Worm (Caenorhabditis elegans): ENCODE results near the gene pph-4.2.
A peak's percentile ranks its signal among the peaks of the same experiment; 100 is the strongest.

pph-4.2 gene

DNA sequence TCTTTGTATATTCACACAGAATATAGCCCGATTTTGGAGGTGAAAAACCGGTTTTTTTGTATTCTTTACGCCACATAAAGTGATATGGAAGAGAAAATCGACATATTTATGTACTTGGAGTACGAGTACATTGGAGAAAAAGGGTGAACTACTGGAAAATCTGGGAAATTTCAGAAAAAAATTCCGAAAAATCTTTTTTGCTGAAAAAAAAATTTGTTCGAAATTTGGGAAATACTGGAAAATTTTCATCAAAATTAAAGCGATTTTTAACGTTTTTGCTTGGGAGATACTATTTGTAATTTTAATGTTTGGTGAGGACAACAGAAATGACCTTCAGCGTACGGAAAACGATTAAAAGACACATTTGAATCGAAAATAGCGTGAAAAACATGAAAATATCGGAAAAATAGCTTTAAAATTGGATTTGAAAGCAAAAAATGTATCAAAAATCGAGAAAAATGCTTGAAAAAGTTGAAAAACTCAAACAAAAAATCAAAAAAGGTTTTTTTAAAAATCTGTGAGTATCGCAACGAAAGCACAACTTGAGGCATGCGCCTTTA is 48.9 kb upstream of the pph-4.2 start:
- TF ChIP-seq dmd-8 (GFP tag; IDR thresholded peaks at IDR 0.05) (no peak), saeg-2 (GFP tag; IDR thresholded peaks at IDR 0.05) (no peak), lin-1 (GFP tag; IDR thresholded peaks at IDR 0.05) (no peak), mep-1 (tag; optimal IDR thresholded peaks at IDR 0.05) (peak; percentile 67), hif-1 (tag; optimal IDR thresholded peaks at IDR 0.05) (no peak), ZK337.2 (GFP tag; IDR thresholded peaks at IDR 0.05) (no peak), T20F7.1 (GFP tag; optimal IDR thresholded peaks at IDR 0.05) (no peak), egl-27 (tag; optimal IDR thresholded peaks at IDR 0.05) (no peak), nhr-41 (GFP tag; IDR thresholded peaks at IDR 0.05) (no peak), nhr-102 (tag; optimal IDR thresholded peaks at IDR 0.05) (no peak), nhr-11 (tag; optimal IDR thresholded peaks at IDR 0.05) (no peak), spr-1 (tag; optimal IDR thresholded peaks at IDR 0.05) (no peak), zip-2 (tag; optimal IDR thresholded peaks at IDR 0.05) (no peak), nhr-111 (GFP tag; optimal IDR thresholded peaks at IDR 0.05) (no peak), ctbp-1 (GFP tag; IDR thresholded peaks at IDR 0.05) (no peak), dpl-1 (GFP tag; optimal IDR thresholded peaks at IDR 0.05) (no peak), mxl-2 (GFP tag; conservative IDR thresholded peaks at IDR 0.05) (no peak), aha-1 (tag) (peak; percentile 91), Y75B8A.6 (GFP tag; IDR thresholded peaks at IDR 0.05) (no peak), daf-8 (GFP tag; IDR thresholded peaks at IDR 0.05) (no peak), arid-1 (GFP tag; conservative IDR thresholded peaks at IDR 0.05) (no peak), Y5F2A.4 (GFP tag; optimal IDR thresholded peaks at IDR 0.05) (no peak), dve-1 (tag; optimal IDR thresholded peaks at IDR 0.05; ENCODE audit: insufficient read depth) (no peak), tag-97 (GFP tag; IDR thresholded peaks at IDR 0.05) (no peak), fkh-10 (GFP tag; optimal IDR thresholded peaks at IDR 0.05) (no peak), F10B5.3 (tag; optimal IDR thresholded peaks at IDR 0.05) (no peak), gei-8 (GFP tag; optimal IDR thresholded peaks at IDR 0.05) (no peak), ZK546.5 (tag; optimal IDR thresholded peaks at IDR 0.05) (no peak), ceh-32 (tag; optimal IDR thresholded peaks at IDR 0.05; ENCODE audit: poor library complexity) (no peak), ceh-62 (tag; optimal IDR thresholded peaks at IDR 0.05) (no peak), ztf-7 (tag; optimal IDR thresholded peaks at IDR 0.05) (peak; percentile 60), nhr-28 (tag; optimal IDR thresholded peaks at IDR 0.05) (peak; percentile 2), madf-9 (GFP tag; conservative IDR thresholded peaks at IDR 0.05) (no peak), aly-2 (tag; optimal IDR thresholded peaks at IDR 0.05) (no peak)

DNA sequence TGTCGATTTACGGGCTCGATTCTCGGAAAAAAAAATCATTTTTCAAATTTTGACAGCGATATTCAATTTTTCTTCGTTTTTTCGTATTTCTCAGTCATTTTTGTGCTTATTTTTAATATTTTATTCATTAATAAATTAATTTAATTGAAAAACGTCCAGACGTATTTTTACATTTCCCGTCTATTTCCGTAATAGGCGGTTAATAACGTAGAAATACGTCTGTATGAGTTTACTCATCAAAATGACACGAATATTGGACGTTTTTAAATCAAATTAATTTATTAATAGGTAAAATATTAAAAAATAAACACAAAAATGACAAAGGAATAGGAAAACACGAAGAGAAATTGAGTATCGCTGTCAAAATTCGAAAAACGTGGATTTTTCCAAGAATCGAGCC is 47.6 kb upstream of the pph-4.2 start:
- TF ChIP-seq spr-3 (GFP tag; optimal IDR thresholded peaks at IDR 0.05): no peak
- TF ChIP-seq mep-1 (tag; optimal IDR thresholded peaks at IDR 0.05): peak; percentile 28

DNA sequence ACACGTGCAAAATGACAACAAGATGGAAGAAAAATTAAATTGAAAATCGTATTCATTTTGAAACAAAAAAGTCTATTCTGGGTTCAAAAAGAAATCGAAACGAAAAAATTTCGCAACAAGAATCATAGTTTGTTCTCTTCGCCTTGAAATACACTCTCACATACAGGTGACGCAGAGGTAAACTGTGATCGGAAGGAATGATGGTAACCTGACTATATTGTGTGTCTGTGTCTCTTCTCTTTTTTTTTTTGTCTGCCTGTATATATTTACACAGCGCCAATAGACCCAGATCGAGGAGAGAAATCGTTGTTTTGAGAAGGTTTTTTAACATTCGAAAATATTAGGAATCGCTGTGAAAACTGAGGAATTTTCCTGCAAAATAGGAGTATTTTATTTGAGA is 47.0 kb upstream of the pph-4.2 start:
- TF ChIP-seq saeg-2 (GFP tag; IDR thresholded peaks at IDR 0.05): no peak
- no peak for TF ChIP-seq arid-1 (GFP tag; conservative IDR thresholded peaks at IDR 0.05)
- TF ChIP-seq fos-1 (tag; optimal IDR thresholded peaks at IDR 0.05): no peak
- peak in 1 of 2 experiments; percentile 7 for TF ChIP-seq unc-62 (GFP tag; optimal IDR thresholded peaks at IDR 0.05 in 1 of 2)
- TF ChIP-seq unc-62 (tag; optimal IDR thresholded peaks at IDR 0.05): no peak
- no peak for TF ChIP-seq mdl-1 (tag; optimal IDR thresholded peaks at IDR 0.05)
- TF ChIP-seq nhr-77 (tag; optimal IDR thresholded peaks at IDR 0.05): peak; percentile 70
- no peak for TF ChIP-seq unc-130 (GFP tag; optimal IDR thresholded peaks at IDR 0.05)
- TF ChIP-seq lin-29 (GFP tag; IDR thresholded peaks at IDR 0.05): no peak
- TF ChIP-seq zfp-3 (GFP tag; conservative IDR thresholded peaks at IDR 0.05): no peak
- TF ChIP-seq ztf-7 (tag; optimal IDR thresholded peaks at IDR 0.05): no peak
- no peak for TF ChIP-seq ceh-32 (tag; optimal IDR thresholded peaks at IDR 0.05; ENCODE audit: poor library complexity)
- no peak for TF ChIP-seq nhr-42 (GFP tag; IDR thresholded peaks at IDR 0.05)
- TF ChIP-seq dmd-9 (GFP tag; IDR thresholded peaks at IDR 0.05): no peak
- TF ChIP-seq hif-1 (tag; optimal IDR thresholded peaks at IDR 0.05): no peak
- TF ChIP-seq lin-1 (GFP tag; IDR thresholded peaks at IDR 0.05): no peak
- TF ChIP-seq gei-8 (GFP tag; optimal IDR thresholded peaks at IDR 0.05): no peak
- no peak for TF ChIP-seq pha-4 (GFP tag; IDR thresholded peaks at IDR 0.05)
- peak; percentile 63 for TF ChIP-seq pha-4 (tag; optimal IDR thresholded peaks at IDR 0.05)
- no peak for TF ChIP-seq nhr-76 (tag; optimal IDR thresholded peaks at IDR 0.05)
- TF ChIP-seq pqm-1 (tag; optimal IDR thresholded peaks at IDR 0.05): peak; percentile 70
- no peak for TF ChIP-seq aly-2 (tag; optimal IDR thresholded peaks at IDR 0.05)
- peak; percentile 85 for TF ChIP-seq hlh-30 (tag; optimal IDR thresholded peaks at IDR 0.05; ENCODE audit: insufficient read depth)

Measured in whole organism, L4 larva.